Worm (Caenorhabditis elegans): ENCODE measurements around the gene ZC21.10.

The ZC21.10 gene

DNA sequence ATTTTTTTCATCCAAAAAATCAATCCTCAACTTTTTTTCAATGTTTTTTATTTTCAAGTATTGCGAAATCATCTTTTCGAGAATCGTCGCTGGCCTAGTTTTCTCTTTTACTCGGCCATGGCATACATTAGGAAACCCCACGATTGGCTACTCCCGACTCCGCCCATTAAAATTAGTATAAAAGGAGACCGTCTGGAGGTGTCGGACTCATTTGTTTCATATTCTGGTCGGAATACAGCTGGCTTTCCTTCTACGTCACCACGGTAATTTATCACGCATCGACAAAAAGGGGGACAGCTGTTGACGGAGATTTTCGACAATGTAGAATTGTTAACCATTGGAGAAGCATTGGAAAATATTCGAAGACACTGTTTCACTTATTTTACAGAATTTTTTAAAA is 870 bp upstream of the ZC21.10 start (continued):
- TF ChIP-seq T23F11.4 (GFP tag; optimal IDR thresholded peaks at IDR 0.05) (no peak), dmd-4 (tag; optimal IDR thresholded peaks at IDR 0.05; ENCODE audit: borderline replicate concordance) (no peak), ceh-48 (tag; optimal IDR thresholded peaks at IDR 0.05) (no peak), odd-2 (tag; optimal IDR thresholded peaks at IDR 0.05) (no peak), C38D4.7 (GFP tag; optimal IDR thresholded peaks at IDR 0.05) (no peak), unc-3 (GFP tag; conservative IDR thresholded peaks at IDR 0.05) (no peak), unc-3 (tag; optimal IDR thresholded peaks at IDR 0.05) (no peak), rnt-1 (tag; optimal IDR thresholded peaks at IDR 0.05) (peak; percentile 8), tbx-7 (tag; optimal IDR thresholded peaks at IDR 0.05) (peak; percentile 63), ceh-30 (tag; optimal IDR thresholded peaks at IDR 0.05) (no peak), elt-2 (tag; optimal IDR thresholded peaks at IDR 0.05) (no peak), zip-5 (tag; optimal IDR thresholded peaks at IDR 0.05) (peak; percentile 1), fax-1 (tag; optimal IDR thresholded peaks at IDR 0.05) (no peak), ceh-14 (tag; optimal IDR thresholded peaks at IDR 0.05) (no peak), gmeb-2 (tag; optimal IDR thresholded peaks at IDR 0.05) (peak; percentile 37), ceh-34 (tag; optimal IDR thresholded peaks at IDR 0.05) (peak; percentile 46), ceh-22 (tag; optimal IDR thresholded peaks at IDR 0.05) (no peak), ttx-3 (tag; optimal IDR thresholded peaks at IDR 0.05) (no peak), hlh-8 (tag; optimal IDR thresholded peaks at IDR 0.05) (no peak), ceh-45 (GFP tag; IDR thresholded peaks at IDR 0.05) (no peak), K02D7.2 (tag; optimal IDR thresholded peaks at IDR 0.05) (no peak), fkh-6 (tag; optimal IDR thresholded peaks at IDR 0.05) (peak; percentile 46), fkh-10 (GFP tag; optimal IDR thresholded peaks at IDR 0.05) (no peak), ets-4 (tag; optimal IDR thresholded peaks at IDR 0.05) (peak; percentile 78), tbx-2 (tag; optimal IDR thresholded peaks at IDR 0.05) (peak; percentile 74), madf-2 (tag; optimal IDR thresholded peaks at IDR 0.05) (no peak), ama-1 (optimal IDR thresholded peaks at IDR 0.05) (peak; percentile 94), hlh-15 (tag; optimal IDR thresholded peaks at IDR 0.05) (no peak)

DNA sequence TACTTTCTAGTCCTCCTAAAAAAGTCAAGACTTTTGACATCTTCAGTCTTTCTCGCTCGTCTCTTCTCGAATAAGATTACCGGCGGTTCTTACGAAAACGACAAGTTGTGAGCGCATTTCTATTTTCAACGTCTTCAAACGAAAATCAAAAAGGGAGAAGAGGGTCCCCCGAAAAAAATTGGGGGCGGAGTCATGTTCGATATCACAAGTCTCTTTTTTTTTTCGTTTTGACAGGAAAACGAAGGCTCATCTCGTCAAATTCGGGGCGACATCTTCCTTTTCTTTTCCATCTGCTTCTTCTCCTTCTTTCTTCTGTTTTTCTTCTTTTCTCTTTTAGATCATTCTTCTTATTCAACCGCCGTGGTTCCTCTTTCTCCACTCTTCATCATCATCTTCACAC is 4.0 kb downstream of the ZC21.10 start:
- TF ChIP-seq Y22D7AL.16 (tag; optimal IDR thresholded peaks at IDR 0.05) (no peak), unc-42 (tag; optimal IDR thresholded peaks at IDR 0.05) (peak; percentile 39)

DNA sequence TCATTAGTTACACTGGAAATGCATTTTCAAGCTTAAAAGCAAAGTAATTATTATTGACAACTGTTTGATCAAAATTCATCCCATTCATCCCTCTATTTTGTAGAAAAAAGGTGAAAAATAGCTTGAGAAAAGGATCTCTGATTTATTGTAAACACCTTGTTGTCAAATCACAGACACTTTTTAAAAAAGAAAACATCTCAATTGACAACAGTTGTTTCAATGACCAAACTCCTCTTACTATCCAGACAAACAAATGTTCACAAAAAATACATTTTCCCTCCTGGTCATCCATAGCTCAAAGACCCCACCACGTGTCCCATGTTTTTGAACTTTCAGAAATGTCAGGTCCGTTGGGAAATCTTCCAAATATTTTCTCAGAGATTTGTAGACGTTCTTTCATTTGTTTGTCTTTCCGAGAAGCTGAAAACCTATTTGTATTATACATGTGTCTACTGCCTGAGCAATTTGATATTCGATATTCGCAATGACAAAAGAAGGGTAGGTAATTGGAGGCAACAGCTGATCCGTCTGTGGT is 4.8 kb downstream of the ZC21.10 start, which contains the start of gene trp-1:
trp-1 (plus strand) TSS at position 485 of the 535 bp plus-strand sequence.
- TF ChIP-seq elt-4 (tag; optimal IDR thresholded peaks at IDR 0.05), result no peak
- TF ChIP-seq dmd-4 (tag; optimal IDR thresholded peaks at IDR 0.05; ENCODE audit: borderline replicate concordance), result no peak
- no peak for TF ChIP-seq hlh-30 (tag; optimal IDR thresholded peaks at IDR 0.05; ENCODE audit: insufficient read depth)
- TF ChIP-seq ceh-18 (tag; optimal IDR thresholded peaks at IDR 0.05), result no peak
- no peak for TF ChIP-seq pha-4 (tag; optimal IDR thresholded peaks at IDR 0.05)
- TF ChIP-seq ceh-2 (tag; optimal IDR thresholded peaks at IDR 0.05), result no peak
- TF ChIP-seq ceh-34 (tag; optimal IDR thresholded peaks at IDR 0.05), result no peak
- TF ChIP-seq ceh-30 (tag; optimal IDR thresholded peaks at IDR 0.05), result no peak

ce11 chrIII:8535445-8535844 is 5.6 kb downstream of the ZC21.10 start:
- no peak for TF ChIP-seq ceh-30 (tag; optimal IDR thresholded peaks at IDR 0.05)
- no peak for TF ChIP-seq odd-2 (tag; optimal IDR thresholded peaks at IDR 0.05)
- TF ChIP-seq unc-86 (tag; optimal IDR thresholded peaks at IDR 0.05), result no peak
- no peak for TF ChIP-seq T23F11.4 (GFP tag; optimal IDR thresholded peaks at IDR 0.05)
- no peak for TF ChIP-seq ceh-19 (GFP tag; optimal IDR thresholded peaks at IDR 0.05)
- TF ChIP-seq K09A11.1 (tag; optimal IDR thresholded peaks at IDR 0.05; ENCODE audit: insufficient read depth), result no peak
- no peak for TF ChIP-seq hlh-8 (tag; optimal IDR thresholded peaks at IDR 0.05)
- no peak for TF ChIP-seq ceh-24 (tag; optimal IDR thresholded peaks at IDR 0.05)
- no peak for TF ChIP-seq ahr-1 (tag; optimal IDR thresholded peaks at IDR 0.05)
- no peak for TF ChIP-seq pax-1 (tag; optimal IDR thresholded peaks at IDR 0.05)

All from whole organism, late embryonic.